Fruit fly (Drosophila melanogaster) whole organism, embryonic: ENCODE measurements around the gene CG10252.
A peak's percentile ranks its signal among the peaks of the same experiment; 100 is the strongest.

Experiments used
- Antp ChIP-seq: fragments of 200-800 bp; sonication (Bioruptor generic); optimal IDR thresholded peaks from 3 replicates; lab custom pipeline; 2016; ENCODE audit warnings: missing biosample characterization, missing genetic modification characterization
- B-H2 ChIP-seq: fragments of 200-800 bp; sonication (Bioruptor generic); optimal IDR thresholded peaks from 2 replicates; lab custom pipeline; 2018; ENCODE audit warnings: missing biosample characterization, mild to moderate bottlenecking, missing genetic modification characterization
- CG10366 ChIP-seq: fragments of 200-800 bp; sonication (Bioruptor generic); IDR thresholded peaks from 2 replicates; pipeline ENCODE4 v1.3.6; 2022; ENCODE audit warnings: missing biosample characterization, missing genetic modification characterization
- CG10565 ChIP-seq: fragments of 200-800 bp; sonication (Bioruptor generic); optimal IDR thresholded peaks from 3 replicates; lab custom pipeline; 2016; ENCODE audit warnings: missing biosample characterization, mild to moderate bottlenecking, missing genetic modification characterization
- CG14050 ChIP-seq: fragments of 200-800 bp; sonication (Bioruptor generic); IDR thresholded peaks from 3 replicates; pipeline ENCODE4 v1.3.6; 2022; ENCODE audit warnings: missing biosample characterization, missing genetic modification characterization
- CG15601 ChIP-seq: fragments of 200-800 bp; sonication (Bioruptor generic); optimal IDR thresholded peaks from 3 replicates; lab custom pipeline; 2019; ENCODE audit warnings: missing biosample characterization, mild to moderate bottlenecking, missing genetic modification characterization, moderate library complexity
- CG17568 ChIP-seq: fragments of 200-800 bp; sonication (Bioruptor generic); optimal IDR thresholded peaks from 2 replicates; lab custom pipeline; 2018; ENCODE audit warnings: missing biosample characterization, mild to moderate bottlenecking, missing genetic modification characterization, moderate library complexity
- CG2120 ChIP-seq: fragments of 200-800 bp; sonication (Bioruptor generic); optimal IDR thresholded peaks from 3 replicates; lab custom pipeline; 2016; ENCODE audit warnings: missing biosample characterization, missing genetic modification characterization
- CG3065 ChIP-seq: fragments of 200-800 bp; sonication (Bioruptor generic); optimal IDR thresholded peaks from 2 replicates; lab custom pipeline; 2016; ENCODE audit warnings: missing biosample characterization, missing genetic modification characterization
- CG31224 ChIP-seq: fragments of 200-800 bp; sonication (Bioruptor generic); IDR thresholded peaks from 2 replicates; pipeline ENCODE4 v1.3.6; 2022; ENCODE audit warnings: missing biosample characterization, missing genetic modification characterization
- CG31441 ChIP-seq: fragments of 200-800 bp; sonication (Bioruptor generic); IDR thresholded peaks from 2 replicates; pipeline ENCODE4 v1.3.6; 2022; ENCODE audit warnings: missing biosample characterization, missing genetic modification characterization
- CG3726 ChIP-seq: fragments of 200-800 bp; sonication (Bioruptor generic); IDR thresholded peaks from 3 replicates; pipeline ENCODE4, ENCODE4 v1.3.6; 2022; ENCODE audit warnings: missing biosample characterization, missing genetic modification characterization
- CG3847 ChIP-seq: fragments of 200-800 bp; sonication (Bioruptor generic); IDR thresholded peaks from 2 replicates; pipeline ENCODE4 v1.3.6; 2022; ENCODE audit warnings: missing biosample characterization, missing genetic modification characterization
- CG42726 ChIP-seq: fragments of 200-800 bp; sonication (Bioruptor generic); IDR thresholded peaks from 2 replicates; pipeline ENCODE4 v1.3.6; 2022; ENCODE audit warnings: missing biosample characterization, missing genetic modification characterization; ENCODE audit not compliant: partially characterized antibody
- CG5180 ChIP-seq: fragments of 200-800 bp; sonication (Bioruptor generic); optimal IDR thresholded peaks from 3 replicates; lab custom pipeline; 2017; ENCODE audit warnings: missing biosample characterization, missing genetic modification characterization, mild to moderate bottlenecking, moderate library complexity, missing genetic modification reagents
- CG5953 ChIP-seq: fragments of 200-800 bp; sonication (Bioruptor generic); IDR thresholded peaks from 2 replicates; pipeline ENCODE4 v1.3.6; 2022; ENCODE audit warnings: missing biosample characterization, missing genetic modification characterization
- CG6689 ChIP-seq: fragments of 200-800 bp; sonication (Bioruptor generic); IDR thresholded peaks from 2 replicates; pipeline ENCODE4 v1.3.6; 2022; ENCODE audit warnings: missing biosample characterization, missing genetic modification characterization
- CG6854 ChIP-seq: fragments of 200-800 bp; sonication (Bioruptor generic); optimal IDR thresholded peaks from 3 replicates; lab custom pipeline; 2017; ENCODE audit warnings: missing biosample characterization, mild to moderate bottlenecking, missing genetic modification characterization
- CG7745 ChIP-seq: fragments of 200-800 bp; sonication (Bioruptor generic); optimal IDR thresholded peaks from 2 replicates; lab custom pipeline; 2018; ENCODE audit warnings: missing biosample characterization, mild to moderate bottlenecking, missing genetic modification characterization, moderate library complexity
- CG8089 ChIP-seq: fragments of 200-800 bp; sonication (Bioruptor generic); optimal IDR thresholded peaks from 3 replicates; lab custom pipeline; 2016; ENCODE audit warnings: missing biosample characterization, missing genetic modification characterization
- ERR ChIP-seq: fragments of 200-800 bp; sonication (Bioruptor generic); optimal IDR thresholded peaks from 2 replicates; lab custom pipeline; 2016; ENCODE audit warnings: missing biosample characterization, missing genetic modification characterization
- Ets65A ChIP-seq: fragments of 200-800 bp; sonication (Bioruptor generic); peaks from one replicate; lab custom pipeline; 2016; ENCODE audit warnings: missing biosample characterization, missing genetic modification characterization
- HLH4C ChIP-seq: fragments of 200-800 bp; sonication (Bioruptor generic); IDR thresholded peaks from 3 replicates; pipeline ENCODE4 v1.3.6; 2022; ENCODE audit warnings: missing biosample characterization, missing genetic modification characterization; ENCODE audit not compliant: partially characterized antibody
- Hand ChIP-seq: fragments of 200-800 bp; sonication (Bioruptor generic); optimal IDR thresholded peaks from 2 replicates; lab custom pipeline; 2017; ENCODE audit warnings: mild to moderate bottlenecking, missing biosample characterization, missing genetic modification reagents, missing genetic modification characterization
- Hey ChIP-seq: fragments of 200-800 bp; sonication (Bioruptor generic); optimal IDR thresholded peaks from 3 replicates; lab custom pipeline; 2018; ENCODE audit warnings: missing biosample characterization, mild to moderate bottlenecking, missing genetic modification characterization
- Hr78 ChIP-seq, 2 experiments: fragments of 200-800 bp in 1 of 2; fragments of >200 bp in 1 of 2; sonication (Bioruptor generic) in 1 of 2; optimal IDR thresholded peaks; 2 replicates each; lab custom pipeline; 2017 to 2019; ENCODE audit warnings: missing biosample characterization in 2 of 2, missing genetic modification characterization in 2 of 2, mild to moderate bottlenecking in 1 of 2, moderate library complexity in 1 of 2
- Mad ChIP-seq: fragments of 200-800 bp; sonication (Bioruptor generic); optimal IDR thresholded peaks from 2 replicates; lab custom pipeline; 2016; ENCODE audit warnings: missing biosample characterization, missing genetic modification characterization
- Mes4 ChIP-seq: fragments of 200-800 bp; sonication (Bioruptor generic); optimal IDR thresholded peaks from 2 replicates; lab custom pipeline; 2016; ENCODE audit warnings: missing biosample characterization, missing genetic modification characterization
- NC2α ChIP-seq: fragments of 200-800 bp; sonication (Bioruptor generic); optimal IDR thresholded peaks from 2 replicates; lab custom pipeline; 2016; ENCODE audit warnings: missing biosample characterization, missing genetic modification characterization
- Optix ChIP-seq: fragments of 200-800 bp; sonication (Bioruptor generic); IDR thresholded peaks from 3 replicates; pipeline ENCODE4 v1.3.6; 2022; ENCODE audit warnings: missing biosample characterization, missing genetic modification characterization
- Trl ChIP-seq, 3 experiments: fragments of >200 bp in 2 of 3; fragments of 200-800 bp in 1 of 3; sonication (Bioruptor generic) in 1 of 3; optimal IDR thresholded peaks; 2 replicates in 1 of 3; 3 replicates in 2 of 3; lab custom pipeline; 2016 to 2017; ENCODE audit warnings: missing biosample characterization in 1 of 3, missing genetic modification characterization in 1 of 3
- aop ChIP-seq: fragments of 200-800 bp; sonication (Bioruptor generic); IDR thresholded peaks from 2 replicates; pipeline ENCODE4 v1.3.6; 2022; ENCODE audit warnings: missing biosample characterization, missing genetic modification characterization
- da ChIP-seq: fragments of 200-800 bp; sonication (Bioruptor generic); optimal IDR thresholded peaks from 2 replicates; lab custom pipeline; 2016; ENCODE audit warnings: missing biosample characterization, missing genetic modification characterization
- dan ChIP-seq: fragments of 200-800 bp; sonication (Bioruptor generic); IDR thresholded peaks from 2 replicates; pipeline ENCODE4 v1.3.6; 2022; ENCODE audit warnings: missing biosample characterization, missing genetic modification characterization
- dati ChIP-seq: fragments of 200-800 bp; sonication (Bioruptor generic); IDR thresholded peaks from 2 replicates; pipeline ENCODE4 v1.3.6; 2022; ENCODE audit warnings: missing biosample characterization, missing genetic modification characterization
- en ChIP-seq: fragments of 200-800 bp; sonication (Bioruptor generic); optimal IDR thresholded peaks from 2 replicates; lab custom pipeline; 2016; ENCODE audit warnings: missing biosample characterization, missing genetic modification characterization
- eyg ChIP-seq: fragments of 200-800 bp; sonication (Bioruptor generic); optimal IDR thresholded peaks from 3 replicates; lab custom pipeline; 2016; ENCODE audit warnings: missing biosample characterization, missing genetic modification characterization
- gcm2 ChIP-seq: fragments of 200-800 bp; sonication (Bioruptor generic); optimal IDR thresholded peaks from 2 replicates; lab custom pipeline; 2016; ENCODE audit warnings: missing biosample characterization, missing genetic modification characterization
- gsb ChIP-seq: fragments of 200-800 bp; sonication (Bioruptor generic); IDR thresholded peaks from 2 replicates; pipeline ENCODE4 v1.3.6; 2022; ENCODE audit warnings: missing biosample characterization, missing genetic modification characterization
- klu ChIP-seq: fragments of 200-800 bp; sonication (Bioruptor generic); IDR thresholded peaks from 2 replicates; pipeline ENCODE4 v1.3.6; 2022; ENCODE audit warnings: missing biosample characterization, missing genetic modification characterization
- lmd ChIP-seq: fragments of 200-800 bp; sonication (Bioruptor generic); IDR thresholded peaks from 2 replicates; pipeline ENCODE4 v1.3.6; 2022; ENCODE audit warnings: missing biosample characterization, missing genetic modification characterization
- lola ChIP-seq, 3 experiments: fragments of >200 bp in 2 of 3; fragments of 200-800 bp in 1 of 3; sonication (Bioruptor generic) in 1 of 3; optimal IDR thresholded peaks; 2 replicates each; lab custom pipeline; 2017 to 2019; ENCODE audit warnings: missing biosample characterization in 3 of 3, missing genetic modification characterization in 3 of 3, mild to moderate bottlenecking in 1 of 3, moderate library complexity in 1 of 3
- org-1 ChIP-seq: fragments of 200-800 bp; sonication (Bioruptor generic); optimal IDR thresholded peaks from 2 replicates; lab custom pipeline; 2017; ENCODE audit warnings: missing biosample characterization, missing genetic modification characterization
- prd ChIP-seq, 3 experiments: fragments of >200 bp in 2 of 3; fragments of 200-800 bp in 1 of 3; sonication (Bioruptor generic) in 1 of 3; optimal IDR thresholded peaks in 2 of 3; IDR thresholded peaks in 1 of 3; 2 replicates in 2 of 3; 3 replicates in 1 of 3; pipeline versions ENCODE4 v1.3.6 to Lab custom; 2017 to 2022; ENCODE audit warnings: missing biosample characterization in 1 of 3, missing genetic modification characterization in 1 of 3
- ranshi ChIP-seq: fragments of 200-800 bp; sonication (Bioruptor generic); IDR thresholded peaks from 2 replicates; pipeline ENCODE4 v1.3.6; 2022; ENCODE audit warnings: missing biosample characterization, missing genetic modification characterization
- sd ChIP-seq: fragments of 200-800 bp; sonication (Bioruptor generic); optimal IDR thresholded peaks from 3 replicates; lab custom pipeline; 2018; ENCODE audit warnings: missing biosample characterization, mild to moderate bottlenecking, missing genetic modification characterization, moderate library complexity
- sqz ChIP-seq: fragments of 200-800 bp; sonication (Bioruptor generic); optimal IDR thresholded peaks from 3 replicates; lab custom pipeline; 2018; ENCODE audit warnings: missing biosample characterization, mild to moderate bottlenecking, missing genetic modification characterization
- vnd ChIP-seq: fragments of 200-800 bp; sonication (Bioruptor generic); IDR thresholded peaks from 3 replicates; pipeline ENCODE4 v1.3.6; 2022; ENCODE audit warnings: missing biosample characterization, missing genetic modification characterization; ENCODE audit not compliant: partially characterized antibody
- z ChIP-seq: fragments of 200-800 bp; sonication (Bioruptor generic); IDR thresholded peaks from 3 replicates; pipeline ENCODE4 v1.3.6; 2022; ENCODE audit warnings: missing biosample characterization, missing genetic modification characterization

Gene CG10252

dm6 chr3R:23729632-23730471 lies 33.8 kb upstream of the CG10252 start (continued):
- TF ChIP-seq ERR (GFP tag; lab: Kevin White, UChicago) (no peak), Optix (GFP tag; lab: Robert Waterston, UW) (no peak), Hr78 (GFP tag; optimal IDR thresholded peaks at IDR 0.05; lab: Kevin White, UChicago) (peak in 1 of 2 experiments; percentile 30), CG8089 (GFP tag; lab: Kevin White, UChicago) (no peak), CG5953 (GFP tag; lab: Robert Waterston, UW) (0 out of 2 replicates have a peak, but pooled peaks have one; percentile 34), CG14050 (no peak), CG15601 (tag; lab: Kevin White, UChicago) (peak; percentile 36), aop (no peak), klu (GFP tag; lab: Robert Waterston, UW) (peak; percentile 30; the same call in 1 of the 2 replicates), Mad (GFP tag; lab: Kevin White, UChicago) (no peak), lola (GFP tag; optimal IDR thresholded peaks at IDR 0.05; lab: Kevin White, UChicago) (no peak), CG3847 (no peak), sd (tag; lab: Kevin White, UChicago) (peak; percentile 92), CG31224 (no peak), CG2120 (GFP tag; lab: Kevin White, UChicago) (no peak), en (GFP tag; lab: Kevin White, UChicago) (no peak), Hey (tag; lab: Kevin White, UChicago) (no peak), B-H2 (GFP tag; lab: Kevin White, UChicago) (no peak), sqz (GFP tag; lab: Kevin White, UChicago) (no peak), HLH4C (GFP tag; lab: Robert Waterston, UW) (peak; percentile 64), vnd (GFP tag; lab: Robert Waterston, UW) (peak; percentile 60), Antp (GFP tag; lab: Kevin White, UChicago) (no peak), CG7745 (tag; lab: Kevin White, UChicago) (no peak), CG10366 (GFP tag; lab: Robert Waterston, UW) (no peak), CG31441 (no peak), CG3726 (GFP tag; lab: Robert Waterston, UW) (no peak), org-1 (GFP tag; lab: Kevin White, UChicago) (no peak), z (GFP tag; lab: Robert Waterston, UW) (no peak), lmd (GFP tag; lab: Robert Waterston, UW) (no peak), Mes4 (GFP tag; lab: Kevin White, UChicago) (no peak), CG3065 (GFP tag; lab: Kevin White, UChicago) (no peak), gcm2 (GFP tag; lab: Kevin White, UChicago) (no peak), CG17568 (GFP tag; lab: Kevin White, UChicago) (no peak), dan (GFP tag; lab: Robert Waterston, UW) (no peak), CG6854 (GFP tag; lab: Kevin White, UChicago) (peak; percentile 42), Trl (optimal IDR thresholded peaks at IDR 0.05; lab: Kevin White, UChicago) (no peak), Trl (GFP tag; optimal IDR thresholded peaks at IDR 0.05; lab: Kevin White, UChicago) (no peak), NC2α (GFP tag; lab: Kevin White, UChicago) (no peak), Ets65A (no peak), ranshi (no peak), CG5180 (peak; percentile 42), Hand (GFP tag; lab: Kevin White, UChicago) (no peak), CG10565 (GFP tag; lab: Kevin White, UChicago) (no peak), CG6689 (GFP tag; lab: Robert Waterston, UW) (no peak), prd (optimal IDR thresholded peaks at IDR 0.05; lab: Kevin White, UChicago) (no peak), prd (GFP tag; IDR thresholded peaks at IDR 0.05; lab: Robert Waterston, UW) (0 out of 3 replicates have a peak, but pooled peaks have one; percentile 38), gsb (GFP tag; lab: Robert Waterston, UW) (peak; percentile 36; the same call in 1 of the 2 replicates), dati (no peak), CG42726 (peak; percentile 84), eyg (no peak), da (GFP tag; lab: Kevin White, UChicago) (no peak)
